Worm (Caenorhabditis elegans) whole organism, L3 larva: Measurements from ENCODE around the gene ubxn-5.

Experiments used
- egl-27 ChIP-seq: sonication (generic microtip); optimal IDR thresholded peaks from 4 replicates; lab custom pipeline; 2017; ENCODE audit warnings: missing biosample characterization, missing genetic modification reagents, missing genetic modification characterization
- elt-3 ChIP-seq, 3 experiments: fragments of 150-350 bp in 1 of 3; sonication (generic microtip) in 2 of 3; optimal IDR thresholded peaks; 2 replicates in 2 of 3; 4 replicates in 1 of 3; lab custom pipeline; 2014 to 2017; ENCODE audit warnings: missing biosample characterization in 3 of 3, missing genetic modification characterization in 3 of 3
- hmg-11 ChIP-seq: sonication (generic microtip); optimal IDR thresholded peaks from 2 replicates; lab custom pipeline; 2016; ENCODE audit warnings: missing genetic modification characterization, missing compliant biosample characterization
- lin-39 ChIP-seq: fragments of 150-350 bp; optimal IDR thresholded peaks from 2 replicates; lab custom pipeline; 2018; ENCODE audit warnings: missing biosample characterization, missing genetic modification reagents, missing genetic modification characterization
- nhr-12 ChIP-seq: fragments of 150-350 bp; optimal IDR thresholded peaks from 2 replicates; lab custom pipeline; 2014; ENCODE audit warnings: missing biosample characterization, missing genetic modification characterization
- tbx-2 ChIP-seq: sonication (generic microtip); optimal IDR thresholded peaks from 2 replicates; lab custom pipeline; 2016; ENCODE audit warnings: mild to moderate bottlenecking, missing genetic modification characterization, missing compliant biosample characterization
- unc-39 ChIP-seq: sonication (generic microtip); optimal IDR thresholded peaks from 4 replicates; lab custom pipeline; 2017; ENCODE audit warnings: missing biosample characterization, missing genetic modification characterization
- ztf-4 ChIP-seq: fragments of 150-350 bp; optimal IDR thresholded peaks from 2 replicates; lab custom pipeline; 2014; ENCODE audit warnings: missing biosample characterization, missing genetic modification characterization

- peak; percentile 55 for TF ChIP-seq lin-39
- peak; percentile 43 for TF ChIP-seq egl-27 (tag; lab: Kevin White, UChicago)
- TF ChIP-seq ztf-4: no peak
- TF ChIP-seq unc-39 (tag; lab: Kevin White, UChicago): no peak
- peak; percentile 26 for TF ChIP-seq hmg-11 (tag; lab: Kevin White, UChicago)
- no peak for TF ChIP-seq elt-3 (tag; optimal IDR thresholded peaks at IDR 0.05; lab: Kevin White, UChicago)
- peak; percentile 76 for TF ChIP-seq tbx-2 (tag; lab: Kevin White, UChicago)
- no peak for TF ChIP-seq nhr-12
Measured at ce11 chrII:10248355-10249041, 14.2 kb upstream of the ubxn-5 start, which contains the start of gene atad-3.
